Worm (Caenorhabditis elegans): ENCODE measurements around the gene krr-1.

Gene krr-1

DNA sequence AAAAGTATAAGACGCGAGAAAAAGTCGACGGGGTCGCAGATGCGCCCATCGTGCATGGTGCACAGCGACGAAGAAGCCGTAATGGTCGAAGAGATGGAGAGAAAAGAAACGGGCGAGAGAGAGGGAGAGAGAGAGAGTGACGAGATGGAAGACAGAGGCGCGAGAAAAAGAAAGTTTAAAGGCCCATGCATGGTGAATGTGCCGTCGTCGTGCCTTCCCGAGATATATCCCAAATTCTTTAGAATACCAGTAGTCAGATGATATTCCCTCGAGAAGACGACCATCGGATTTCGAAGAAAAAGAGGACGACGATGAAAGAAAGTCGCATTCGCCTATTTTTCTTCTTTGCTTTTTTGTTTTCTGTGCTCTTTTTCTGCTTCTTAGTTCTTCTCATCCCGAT is 15.0 kb upstream of the krr-1 start:
- TF ChIP-seq him-1 (tag; optimal IDR thresholded peaks at IDR 0.05) = peak; percentile 24
- TF ChIP-seq W03F9.2 (tag; optimal IDR thresholded peaks at IDR 0.05) = no peak
- TF ChIP-seq dao-5 (tag; optimal IDR thresholded peaks at IDR 0.05) = no peak

DNA sequence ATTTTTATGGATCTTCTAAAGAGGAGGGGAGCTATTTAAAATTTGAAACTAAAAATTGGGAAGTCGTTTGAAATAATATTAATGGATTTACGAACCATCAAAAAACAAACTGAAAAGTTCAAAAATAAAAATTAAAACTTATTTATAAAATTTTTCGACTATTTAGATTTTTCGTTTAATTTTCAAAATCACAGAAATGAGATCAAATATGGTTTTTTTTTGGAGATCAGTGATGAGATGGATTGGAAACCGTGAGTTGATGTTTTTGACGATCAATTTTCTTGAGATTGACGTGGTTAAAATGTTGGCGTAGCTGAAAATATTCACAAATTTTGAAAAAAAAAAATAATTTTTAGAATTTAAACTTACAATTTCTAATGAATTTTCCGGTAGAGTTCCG is 12.0 kb upstream of the krr-1 start, which contains the start of gene C13F10.5:
C13F10.5 (minus strand) TSS at position 101 of the 400 bp plus-strand sequence.
- TF ChIP-seq him-1 (tag; optimal IDR thresholded peaks at IDR 0.05) (no peak), W03F9.2 (tag; optimal IDR thresholded peaks at IDR 0.05) (no peak), dao-5 (tag; optimal IDR thresholded peaks at IDR 0.05) (no peak)

DNA sequence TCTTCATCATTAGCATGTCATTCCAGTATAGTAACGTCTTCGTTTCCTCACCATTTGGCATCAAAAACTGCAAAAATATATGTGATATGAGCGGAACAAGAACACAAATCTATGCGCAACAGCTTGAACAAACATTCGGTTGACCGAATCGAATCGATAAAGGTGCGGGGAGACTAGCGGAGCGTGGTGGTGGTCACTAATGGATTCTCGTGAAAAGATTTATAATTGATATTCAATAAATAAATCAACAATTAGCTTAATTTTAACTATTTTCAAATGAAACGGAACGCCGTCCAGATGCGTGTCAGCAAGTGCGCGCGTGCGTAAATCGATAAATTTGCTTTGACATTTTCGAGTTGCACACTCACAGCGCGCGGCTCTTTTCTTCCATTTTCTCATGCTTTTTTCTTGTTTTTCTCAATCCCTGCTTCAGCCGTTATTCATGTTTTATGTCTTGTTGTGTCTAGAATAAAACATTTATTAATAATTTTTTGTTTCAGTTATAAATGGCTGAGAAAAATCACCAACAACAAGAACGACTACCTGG is 9.9 kb upstream of the krr-1 start, which contains the start of the genes C13F10.8, C13F10.6 and kxd-1:
C13F10.8 (minus strand) TSS at position 51 of the 547 bp plus-strand sequence.
C13F10.6 (minus strand) TSS at position 67 of the 547 bp plus-strand sequence.
kxd-1 (plus strand) TSS at position 497 of the 547 bp plus-strand sequence.
- no peak for TF ChIP-seq him-1 (tag; optimal IDR thresholded peaks at IDR 0.05)
- no peak for TF ChIP-seq dao-5 (tag; optimal IDR thresholded peaks at IDR 0.05)
- TF ChIP-seq W03F9.2 (tag; optimal IDR thresholded peaks at IDR 0.05) = no peak

DNA sequence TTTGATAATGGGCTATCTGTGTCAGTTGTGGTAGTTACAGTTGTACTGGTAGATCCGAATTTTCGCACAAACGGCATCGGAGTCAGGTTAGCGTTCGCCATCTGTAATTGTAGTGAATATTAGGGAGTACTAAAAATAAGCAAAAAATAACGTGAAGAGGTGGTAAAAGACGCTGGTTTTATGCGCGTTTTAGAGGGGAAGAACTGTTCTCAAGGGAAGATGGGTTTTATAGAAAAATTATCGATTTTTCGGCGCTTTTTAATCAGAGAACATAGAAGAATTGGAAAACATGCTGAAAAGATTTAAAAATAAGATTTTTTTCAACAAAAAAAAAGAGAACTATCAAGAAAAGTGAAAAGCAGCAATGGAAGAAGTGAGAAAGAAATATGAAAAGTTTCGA is 7.8 kb upstream of the krr-1 start, which contains the start of gene C13F10.7:
C13F10.7 (minus strand) TSS at position 101 of the 400 bp plus-strand sequence.
- TF ChIP-seq dao-5 (tag; optimal IDR thresholded peaks at IDR 0.05) (no peak), W03F9.2 (tag; optimal IDR thresholded peaks at IDR 0.05) (no peak), him-1 (tag; optimal IDR thresholded peaks at IDR 0.05) (no peak)

DNA sequence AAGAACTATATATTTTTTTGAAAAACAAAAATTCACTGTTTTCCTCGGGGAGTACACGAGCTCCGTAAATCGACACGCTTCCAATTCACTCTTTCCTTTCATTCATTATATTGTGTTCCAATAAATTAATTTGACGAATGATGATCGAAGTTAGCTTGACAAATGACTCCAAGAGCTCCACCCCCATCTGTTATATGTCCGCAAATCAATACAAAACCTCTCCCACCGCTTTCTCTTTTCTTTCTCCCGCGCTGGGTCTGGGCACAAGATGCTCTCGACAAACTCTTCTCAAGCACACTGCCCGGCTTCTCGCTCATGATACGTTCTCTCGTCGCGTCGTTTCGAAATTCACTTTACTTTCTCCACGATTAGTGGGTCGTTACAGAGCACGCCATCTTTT is 7.0 kb upstream of the krr-1 start, which contains the start of gene C13F10.1:
C13F10.1 (plus strand) TSS at position 138 of the 400 bp plus-strand sequence.
- TF ChIP-seq dao-5 (tag; optimal IDR thresholded peaks at IDR 0.05) (no peak), W03F9.2 (tag; optimal IDR thresholded peaks at IDR 0.05) (no peak), him-1 (tag; optimal IDR thresholded peaks at IDR 0.05) (no peak)

- no peak for TF ChIP-seq him-1 (tag; optimal IDR thresholded peaks at IDR 0.05)
- TF ChIP-seq W03F9.2 (tag; optimal IDR thresholded peaks at IDR 0.05) = no peak
- no peak for TF ChIP-seq dao-5 (tag; optimal IDR thresholded peaks at IDR 0.05)
Observed at ce11 chrV:7224353-7224752, 6.6 kb upstream of the krr-1 start.

DNA sequence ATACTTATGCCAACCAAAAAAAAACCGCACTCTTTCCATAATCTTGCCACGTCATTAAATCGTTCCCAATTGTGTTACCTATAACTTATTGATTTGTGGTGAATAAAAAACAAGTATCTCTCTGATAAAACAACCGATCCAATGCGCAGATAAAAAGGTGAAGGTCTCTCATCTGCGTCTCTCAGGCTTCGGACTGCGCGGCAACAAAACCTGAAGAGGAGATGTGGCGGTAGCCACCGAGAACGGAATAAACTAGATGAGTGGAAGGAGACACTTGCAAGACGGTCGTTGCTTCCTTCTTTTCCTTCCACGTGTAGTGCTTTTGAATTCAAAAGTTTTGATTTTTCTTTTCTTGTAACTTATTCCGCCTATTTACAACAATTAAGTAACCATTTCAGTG is 6.0 kb upstream of the krr-1 start, which contains the start of gene fkb-3:
fkb-3 (plus strand) TSS at position 277 of the 400 bp plus-strand sequence.
- TF ChIP-seq W03F9.2 (tag; optimal IDR thresholded peaks at IDR 0.05) (no peak), dao-5 (tag; optimal IDR thresholded peaks at IDR 0.05) (no peak), him-1 (tag; optimal IDR thresholded peaks at IDR 0.05) (no peak)

DNA sequence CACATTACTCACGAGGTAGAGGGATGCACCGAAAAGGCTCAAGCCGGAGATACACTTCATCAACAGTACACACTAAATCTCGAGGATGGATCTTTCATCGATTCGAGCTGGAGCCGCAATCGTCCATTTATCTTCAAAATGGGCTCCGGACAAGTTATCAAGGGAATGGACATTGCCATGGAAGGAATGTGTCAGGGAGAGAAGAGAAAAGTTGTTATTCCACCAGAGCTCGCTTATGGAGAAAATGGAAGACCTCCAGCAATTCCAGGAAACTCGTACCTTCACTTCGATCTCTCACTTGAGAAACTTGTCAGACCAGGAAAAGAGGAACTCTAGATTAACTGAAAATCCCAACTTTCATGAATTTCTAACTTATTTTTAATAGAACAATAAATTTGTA is 5.1 kb upstream of the krr-1 start:
- TF ChIP-seq him-1 (tag; optimal IDR thresholded peaks at IDR 0.05) (no peak), W03F9.2 (tag; optimal IDR thresholded peaks at IDR 0.05) (no peak), dao-5 (tag; optimal IDR thresholded peaks at IDR 0.05) (no peak)

DNA sequence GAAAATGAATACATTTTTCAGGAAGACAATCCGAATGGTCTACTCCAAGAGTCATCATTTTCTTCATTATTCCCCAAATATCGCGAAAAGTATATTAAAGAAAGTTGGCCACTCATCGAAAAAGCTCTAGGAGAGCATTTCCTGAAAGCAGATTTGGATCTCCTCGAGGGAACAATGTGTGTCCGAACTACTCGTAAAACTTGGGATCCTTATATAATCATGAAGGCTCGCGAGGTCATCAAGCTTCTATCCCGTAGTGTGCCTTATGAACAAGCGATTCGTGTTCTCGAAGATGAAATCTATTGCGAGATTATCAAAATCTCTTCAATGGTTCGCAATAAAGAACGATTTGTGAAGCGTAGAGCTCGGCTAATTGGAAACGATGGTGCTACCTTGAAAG is 534 bp downstream of the krr-1 start:
- TF ChIP-seq dao-5 (tag; optimal IDR thresholded peaks at IDR 0.05) (no peak), W03F9.2 (tag; optimal IDR thresholded peaks at IDR 0.05) (no peak), him-1 (tag; optimal IDR thresholded peaks at IDR 0.05) (no peak)

ce11 chrV:7234726-7235125 is 3.7 kb downstream of the krr-1 start, which contains the start of gene C05C8.5:
Gene C05C8.5 (minus strand): TSS chrV:7234826.
- TF ChIP-seq W03F9.2 (tag; optimal IDR thresholded peaks at IDR 0.05) (no peak), dao-5 (tag; optimal IDR thresholded peaks at IDR 0.05) (no peak), him-1 (tag; optimal IDR thresholded peaks at IDR 0.05) (no peak)

DNA sequence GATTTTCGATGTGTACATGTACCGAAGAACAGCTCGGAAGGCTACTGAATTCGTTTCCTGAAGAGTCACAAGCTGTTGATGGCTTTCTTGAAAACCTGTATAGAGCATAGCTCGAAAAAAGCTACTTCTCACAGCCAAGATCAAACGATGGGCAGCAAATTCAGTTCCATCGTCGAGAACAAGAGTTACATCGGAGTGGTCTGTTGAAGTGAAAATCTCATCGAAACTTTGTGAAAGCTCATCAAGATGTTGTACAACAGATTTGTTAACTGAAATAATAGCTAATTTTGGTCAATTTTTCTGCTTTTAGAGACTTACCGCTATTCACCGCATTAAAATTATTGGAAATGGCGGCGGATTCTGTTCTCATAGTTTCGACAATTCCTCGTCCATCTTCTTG is 5.7 kb downstream of the krr-1 start:
- TF ChIP-seq him-1 (tag; optimal IDR thresholded peaks at IDR 0.05) = no peak
- TF ChIP-seq W03F9.2 (tag; optimal IDR thresholded peaks at IDR 0.05) = no peak
- no peak for TF ChIP-seq dao-5 (tag; optimal IDR thresholded peaks at IDR 0.05)

DNA sequence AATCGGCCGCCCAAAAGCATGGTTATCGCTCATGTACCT is 5.9 kb downstream of the krr-1 start, which contains the start of gene hpo-9:
hpo-9 (minus strand) TSS at position 37 of the 39 bp plus-strand sequence.
- TF ChIP-seq dao-5 (tag; optimal IDR thresholded peaks at IDR 0.05) = no peak
- no peak for TF ChIP-seq W03F9.2 (tag; optimal IDR thresholded peaks at IDR 0.05)
- TF ChIP-seq him-1 (tag; optimal IDR thresholded peaks at IDR 0.05) = no peak

ce11 chrV:7237133-7237532 is 6.1 kb downstream of the krr-1 start, which contains the start of gene hyls-1:
Gene hyls-1 (plus strand): TSS chrV:7237381.
- TF ChIP-seq him-1 (tag; optimal IDR thresholded peaks at IDR 0.05) (no peak), W03F9.2 (tag; optimal IDR thresholded peaks at IDR 0.05) (peak; percentile 88)

DNA sequence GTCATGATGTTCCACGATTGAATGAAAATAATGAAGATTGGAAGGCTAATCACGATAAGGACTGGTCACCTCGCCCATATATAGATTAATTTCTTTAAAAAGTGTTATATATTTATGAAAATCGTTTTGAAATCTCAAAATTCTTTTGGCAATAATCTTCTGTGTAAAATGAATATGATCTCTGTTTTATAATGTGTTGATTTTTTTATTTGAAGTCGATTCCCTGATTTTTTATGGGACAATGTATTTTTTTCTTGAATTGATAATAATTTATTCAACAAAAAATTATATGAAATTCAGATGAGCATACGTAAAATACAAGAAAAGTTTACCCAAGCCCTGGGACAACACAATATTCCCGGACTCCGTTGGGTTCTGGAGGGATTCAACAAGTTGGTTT is 8.5 kb downstream of the krr-1 start, which contains the start of gene C05C8.1:
C05C8.1 (plus strand) TSS at position 301 of the 400 bp plus-strand sequence.
- TF ChIP-seq him-1 (tag; optimal IDR thresholded peaks at IDR 0.05) = no peak
- TF ChIP-seq W03F9.2 (tag; optimal IDR thresholded peaks at IDR 0.05) = no peak
- TF ChIP-seq dao-5 (tag; optimal IDR thresholded peaks at IDR 0.05) = no peak

ce11 chrV:7246951-7247350 is 16.0 kb downstream of the krr-1 start, which contains the start of gene C05C8.7:
Gene C05C8.7 (minus strand): TSS chrV:7247050.
- TF ChIP-seq W03F9.2 (tag; optimal IDR thresholded peaks at IDR 0.05) = no peak
- TF ChIP-seq dao-5 (tag; optimal IDR thresholded peaks at IDR 0.05) = no peak
- no peak for TF ChIP-seq him-1 (tag; optimal IDR thresholded peaks at IDR 0.05)
